Worm (Caenorhabditis elegans): ENCODE measurements around the gene C26E1.2.

Gene C26E1.2

ce11 chrV:13356210-13356609, 51.3 kb downstream of the C26E1.2 start:
- TF ChIP-seq C06A6.2 (GFP tag; conservative IDR thresholded peaks at IDR 0.05) = no peak
- TF ChIP-seq nfya-1 (tag; optimal IDR thresholded peaks at IDR 0.05; ENCODE audit: borderline replicate concordance, insufficient read depth) = no peak
- TF ChIP-seq let-526 (GFP tag; IDR thresholded peaks at IDR 0.05) = no peak
- no peak for TF ChIP-seq Y53F4B.3 (GFP tag; IDR thresholded peaks at IDR 0.05)
- TF ChIP-seq sdz-38 (tag; optimal IDR thresholded peaks at IDR 0.05) = no peak
- TF ChIP-seq K12H6.12 (tag; optimal IDR thresholded peaks at IDR 0.05) = no peak
- TF ChIP-seq Y95B8A.8 (GFP tag; IDR thresholded peaks at IDR 0.05) = no peak
- no peak for TF ChIP-seq efl-1 (GFP tag; optimal IDR thresholded peaks at IDR 0.05)
- TF ChIP-seq nhr-179 (tag; optimal IDR thresholded peaks at IDR 0.05) = no peak
- TF ChIP-seq B0019.2 (GFP tag; conservative IDR thresholded peaks at IDR 0.05) = no peak
